Fruit fly (Drosophila melanogaster) Kc167 (cell line): ENCODE data around the gene CG11122.

Source experiments
- Myc ChIP-seq: fragments of >200 bp; optimal IDR thresholded peaks from 2 replicates; lab custom pipeline; 2017; ENCODE audit warnings: missing external identifiers
- Sin3A ChIP-seq: fragments of >200 bp; optimal IDR thresholded peaks from 2 replicates; lab custom pipeline; 2018; ENCODE audit warnings: missing external identifiers
- h ChIP-seq: fragments of >200 bp; optimal IDR thresholded peaks from 3 replicates; lab custom pipeline; 2018; ENCODE audit warnings: missing external identifiers
- insv ChIP-seq: fragments of >200 bp; optimal IDR thresholded peaks from 3 replicates; lab custom pipeline; 2018; ENCODE audit warnings: missing external identifiers
- psq ChIP-seq: fragments of >200 bp; optimal IDR thresholded peaks from 2 replicates; lab custom pipeline; 2017; ENCODE audit warnings: missing external identifiers
- ttk ChIP-seq: sonication (Bioruptor generic); optimal IDR thresholded peaks from 2 replicates; lab custom pipeline; 2017; ENCODE audit warnings: missing external identifiers

The CG11122 gene

DNA sequence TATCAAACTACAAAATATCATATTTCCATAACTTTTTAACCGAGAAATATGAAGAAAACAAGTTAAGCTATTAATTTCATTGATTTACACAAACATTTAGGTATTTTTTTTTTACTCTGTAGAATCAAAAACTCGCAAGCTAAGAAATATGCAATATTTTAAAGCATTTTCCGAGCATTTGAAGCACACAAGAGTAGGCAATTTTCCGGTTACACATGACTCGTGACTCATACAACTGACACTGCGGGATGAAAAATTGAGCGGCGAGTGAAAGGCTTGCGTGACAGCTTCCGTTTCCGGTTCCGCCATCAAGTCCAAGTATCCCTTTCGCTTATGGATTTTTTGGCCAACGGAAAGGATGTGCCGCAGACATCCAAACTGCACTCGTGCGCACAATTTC lies 37.1 kb downstream of the CG11122 start:
- TF ChIP-seq insv (lab: Kevin White, UChicago) (no peak), Sin3A (no peak), Myc (lab: Kevin White, UChicago) (no peak), h (lab: Kevin White, UChicago) (no peak), ttk (lab: Kevin White, UChicago) (no peak), psq (no peak)

dm6 chrX:11086250-11086649 lies 38.3 kb downstream of the CG11122 start, which contains the start of gene sev:
sev (minus strand) TSS chrX:11086299.
- TF ChIP-seq psq (no peak), Sin3A (no peak), h (lab: Kevin White, UChicago) (no peak), Myc (lab: Kevin White, UChicago) (no peak), insv (lab: Kevin White, UChicago) (no peak), ttk (lab: Kevin White, UChicago) (no peak)

dm6 chrX:11083007-11083406 lies 41.5 kb downstream of the CG11122 start:
- TF ChIP-seq psq: no peak
- TF ChIP-seq insv (lab: Kevin White, UChicago): no peak
- TF ChIP-seq h (lab: Kevin White, UChicago): no peak
- no peak for TF ChIP-seq Sin3A
- TF ChIP-seq Myc (lab: Kevin White, UChicago): no peak
- TF ChIP-seq ttk (lab: Kevin White, UChicago): no peak

DNA sequence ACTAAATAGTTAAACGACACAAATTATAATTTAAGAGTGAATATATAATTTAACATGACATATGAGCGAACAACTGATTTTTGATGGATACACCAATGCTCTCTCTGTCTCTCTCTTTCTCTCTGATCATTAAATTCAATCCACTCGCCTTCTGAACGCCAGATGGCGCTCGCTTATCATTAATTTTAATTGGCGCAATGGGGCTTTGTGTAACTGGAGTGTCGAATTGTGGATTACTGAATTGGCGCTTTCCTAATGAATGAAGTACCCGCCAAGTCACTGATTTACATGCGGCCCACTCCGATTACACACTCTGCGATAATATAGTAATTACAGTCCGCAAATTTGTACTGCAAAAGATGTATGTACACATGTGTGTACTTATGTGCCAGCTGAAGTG lies 42.7 kb downstream of the CG11122 start:
- peak; percentile 86 for TF ChIP-seq h (lab: Kevin White, UChicago)
- no peak for TF ChIP-seq ttk (lab: Kevin White, UChicago)
- no peak for TF ChIP-seq Myc (lab: Kevin White, UChicago)

DNA sequence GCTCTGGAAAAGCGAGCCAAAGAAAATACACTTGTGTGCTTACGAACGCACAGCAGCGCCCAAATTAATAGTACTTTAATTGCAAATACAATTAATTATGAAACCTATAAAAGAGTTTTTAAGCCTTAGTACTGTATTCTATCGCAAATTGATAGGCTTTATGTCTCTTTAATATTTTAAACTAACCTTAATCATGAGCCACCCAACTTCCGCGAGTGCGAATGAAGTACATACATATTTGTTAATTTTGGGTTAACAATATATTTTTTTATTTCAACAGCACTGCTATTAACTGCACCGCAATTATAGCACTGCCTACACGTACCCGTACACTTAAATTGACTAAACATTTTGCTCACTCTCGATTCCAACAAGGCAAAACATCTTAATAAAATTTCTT lies 43.3 kb downstream of the CG11122 start:
- no peak for TF ChIP-seq Sin3A
- no peak for TF ChIP-seq h (lab: Kevin White, UChicago)
- no peak for TF ChIP-seq Myc (lab: Kevin White, UChicago)
- TF ChIP-seq insv (lab: Kevin White, UChicago): no peak
- no peak for TF ChIP-seq psq
- TF ChIP-seq ttk (lab: Kevin White, UChicago): no peak

DNA sequence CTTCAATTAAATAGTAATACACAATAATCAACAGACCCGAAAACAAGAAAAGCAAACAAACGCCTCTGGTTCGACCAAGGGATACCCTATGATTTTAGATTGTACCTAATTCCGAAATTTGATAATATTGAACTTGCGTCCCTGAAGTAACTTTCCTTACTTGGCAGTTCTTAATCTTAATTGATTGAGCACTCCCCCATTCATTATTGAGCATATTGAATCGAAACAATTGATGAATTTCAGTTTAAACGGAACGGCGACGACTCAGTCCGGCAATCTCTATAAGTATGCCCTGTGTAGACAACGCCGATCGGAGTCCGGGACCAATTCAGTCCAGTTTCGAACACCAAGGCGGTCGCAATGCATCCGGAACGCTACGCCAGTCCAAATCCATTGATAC lies 58.3 kb downstream of the CG11122 start, which contains the start of gene CG15203:
TSS of gene CG15203 (plus strand) at position 301 of the 400 bp plus-strand sequence.
- TF ChIP-seq Sin3A (no peak), Myc (lab: Kevin White, UChicago) (no peak), psq (no peak), h (lab: Kevin White, UChicago) (no peak), ttk (lab: Kevin White, UChicago) (no peak), insv (lab: Kevin White, UChicago) (no peak)

- TF ChIP-seq h (lab: Kevin White, UChicago) (no peak), psq (no peak), Myc (lab: Kevin White, UChicago) (no peak), Sin3A (no peak), insv (lab: Kevin White, UChicago) (no peak), ttk (lab: Kevin White, UChicago) (no peak)
Measured at dm6 chrX:11063070-11063469, 61.5 kb downstream of the CG11122 start, which contains the start of gene CG1537. CG1537 (minus strand) TSS chrX:11063170.
